Worm (Caenorhabditis elegans) whole organism, mixed stage, embryonic: ENCODE measurements around the gene W07G4.1.

Source experiments
- M03D4.4 ChIP-seq: sonication (generic microtip); optimal IDR thresholded peaks from 2 replicates; lab custom pipeline; 2017; ENCODE audit warnings: mild to moderate bottlenecking, missing genetic modification characterization, missing compliant biosample characterization
- bed-3 ChIP-seq: fragments of 200-800 bp; sonication (Bioruptor generic); optimal IDR thresholded peaks from 3 replicates; lab custom pipeline; 2018; ENCODE audit warnings: mild to moderate bottlenecking, missing genetic modification characterization, moderate library complexity, missing compliant biosample characterization
- blmp-1 ChIP-seq: fragments of 150-350 bp; optimal IDR thresholded peaks from 2 replicates; lab custom pipeline; 2014; ENCODE audit warnings: missing biosample characterization, missing genetic modification characterization
- ceh-39 ChIP-seq: fragments of 150-350 bp; optimal IDR thresholded peaks from 2 replicates; lab custom pipeline; 2014; ENCODE audit warnings: missing biosample characterization, missing genetic modification characterization
- ceh-43 ChIP-seq: fragments of 200-800 bp; sonication (Bioruptor generic); optimal IDR thresholded peaks from 2 replicates; lab custom pipeline; 2018; ENCODE audit warnings: mild to moderate bottlenecking, missing genetic modification characterization, moderate library complexity, missing compliant biosample characterization
- ceh-83 ChIP-seq: fragments of 200-800 bp; sonication (Bioruptor generic); optimal IDR thresholded peaks from 2 replicates; lab custom pipeline; 2018; ENCODE audit warnings: mild to moderate bottlenecking, missing genetic modification characterization, missing compliant biosample characterization
- ces-1 ChIP-seq: fragments of 150-350 bp; optimal IDR thresholded peaks from 2 replicates; lab custom pipeline; 2014; ENCODE audit warnings: missing biosample characterization, missing genetic modification reagents, missing genetic modification characterization
- cnd-1 ChIP-seq: fragments of 200-800 bp; sonication (Bioruptor generic); optimal IDR thresholded peaks from 2 replicates; lab custom pipeline; 2018; ENCODE audit warnings: mild to moderate bottlenecking, missing genetic modification characterization, missing compliant biosample characterization
- drap-1 ChIP-seq: fragments of 200-800 bp; sonication (Bioruptor generic); optimal IDR thresholded peaks from 3 replicates; lab custom pipeline; 2018; ENCODE audit warnings: mild to moderate bottlenecking, missing genetic modification characterization, missing compliant biosample characterization
- elt-1 ChIP-seq: sonication (generic microtip); optimal IDR thresholded peaks from 2 replicates; lab custom pipeline; 2017; ENCODE audit warnings: missing genetic modification characterization, mild to moderate bottlenecking, missing compliant biosample characterization, antibody characterized with exemption, moderate library complexity, borderline replicate concordance; ENCODE audit not compliant: insufficient read depth
- elt-3 ChIP-seq: fragments of 150-350 bp; optimal IDR thresholded peaks from 2 replicates; lab custom pipeline; 2014; ENCODE audit warnings: missing biosample characterization, missing genetic modification characterization
- flh-1 ChIP-seq: fragments of 200-800 bp; sonication (Bioruptor generic); optimal IDR thresholded peaks from 2 replicates; lab custom pipeline; 2018; ENCODE audit warnings: mild to moderate bottlenecking, missing genetic modification characterization, moderate library complexity, missing compliant biosample characterization
- ham-2 ChIP-seq: fragments of 200-800 bp; sonication (Bioruptor generic); optimal IDR thresholded peaks from 2 replicates; lab custom pipeline; 2018; ENCODE audit warnings: mild to moderate bottlenecking, missing genetic modification characterization, missing compliant biosample characterization
- hlh-1 ChIP-seq: fragments of 150-350 bp; optimal IDR thresholded peaks from 2 replicates; lab custom pipeline; 2014; ENCODE audit warnings: missing biosample characterization, missing genetic modification reagents, missing genetic modification characterization
- lin-13 ChIP-seq: fragments of 150-350 bp; optimal IDR thresholded peaks from 2 replicates; lab custom pipeline; 2014; ENCODE audit warnings: missing biosample characterization, missing genetic modification characterization
- lin-32 ChIP-seq: fragments of 200-800 bp; sonication (Bioruptor generic); optimal IDR thresholded peaks from 2 replicates; lab custom pipeline; 2018; ENCODE audit warnings: mild to moderate bottlenecking, missing genetic modification characterization, missing compliant biosample characterization
- lsy-2 ChIP-seq: fragments of 150-350 bp; optimal IDR thresholded peaks from 2 replicates; lab custom pipeline; 2014; ENCODE audit warnings: missing biosample characterization, missing genetic modification characterization
- mab-5 ChIP-seq: fragments of 150-350 bp; optimal IDR thresholded peaks from 2 replicates; lab custom pipeline; 2014; ENCODE audit warnings: missing biosample characterization, missing genetic modification characterization
- mep-1 ChIP-seq: fragments of 150-350 bp; optimal IDR thresholded peaks from 2 replicates; lab custom pipeline; 2017; ENCODE audit warnings: missing biosample characterization, missing genetic modification reagents, missing genetic modification characterization, inconsistent platforms
- mls-2 ChIP-seq: sonication (generic microtip); optimal IDR thresholded peaks from 2 replicates; lab custom pipeline; 2016; ENCODE audit warnings: mild to moderate bottlenecking, missing genetic modification characterization, moderate library complexity, missing compliant biosample characterization
- nhr-12 ChIP-seq: fragments of 150-350 bp; optimal IDR thresholded peaks from 2 replicates; lab custom pipeline; 2014; ENCODE audit warnings: missing biosample characterization, missing genetic modification characterization
- nhr-2 ChIP-seq: fragments of 150-350 bp; optimal IDR thresholded peaks from 2 replicates; lab custom pipeline; 2014; ENCODE audit warnings: missing biosample characterization, missing genetic modification characterization
- nhr-237 ChIP-seq: fragments of 150-350 bp; optimal IDR thresholded peaks from 2 replicates; lab custom pipeline; 2014; ENCODE audit warnings: missing biosample characterization, missing genetic modification characterization
- nhr-28 ChIP-seq: fragments of 150-350 bp; optimal IDR thresholded peaks from 2 replicates; lab custom pipeline; 2014; ENCODE audit warnings: missing biosample characterization, missing genetic modification characterization
- nhr-76 ChIP-seq: sonication (generic microtip); optimal IDR thresholded peaks from 2 replicates; lab custom pipeline; 2017; ENCODE audit warnings: missing biosample characterization, missing genetic modification characterization
- pha-4 ChIP-seq: fragments of 150-350 bp; optimal IDR thresholded peaks from 2 replicates; lab custom pipeline; 2018; ENCODE audit warnings: missing biosample characterization, missing genetic modification reagents, missing genetic modification characterization
- sem-2 ChIP-seq: fragments of 200-800 bp; sonication (Bioruptor generic); optimal IDR thresholded peaks from 2 replicates; lab custom pipeline; 2018; ENCODE audit warnings: mild to moderate bottlenecking, missing genetic modification characterization, missing compliant biosample characterization
- snpc-4 ChIP-seq: fragments of 150-350 bp; optimal IDR thresholded peaks from 2 replicates; lab custom pipeline; 2014; ENCODE audit warnings: missing biosample characterization, missing genetic modification characterization
- sptf-1 ChIP-seq: sonication (generic microtip); optimal IDR thresholded peaks from 2 replicates; lab custom pipeline; 2017; ENCODE audit warnings: mild to moderate bottlenecking, missing genetic modification characterization, moderate library complexity, missing compliant biosample characterization
- tbx-8 ChIP-seq: fragments of 200-800 bp; sonication (Bioruptor generic); optimal IDR thresholded peaks from 2 replicates; lab custom pipeline; 2018; ENCODE audit warnings: mild to moderate bottlenecking, missing genetic modification characterization, moderate library complexity, missing compliant biosample characterization
- unc-120 ChIP-seq: sonication (generic microtip); optimal IDR thresholded peaks from 2 replicates; lab custom pipeline; 2017; ENCODE audit warnings: missing genetic modification characterization, missing compliant biosample characterization; ENCODE audit not compliant: poor library complexity, severe bottlenecking
- unc-39 ChIP-seq: fragments of 150-350 bp; optimal IDR thresholded peaks from 2 replicates; lab custom pipeline; 2014; ENCODE audit warnings: missing biosample characterization, missing genetic modification characterization
- unc-62 ChIP-seq: fragments of 150-350 bp; optimal IDR thresholded peaks from 2 replicates; lab custom pipeline; 2014; ENCODE audit warnings: missing biosample characterization, missing genetic modification reagents, missing genetic modification characterization
- zip-8 ChIP-seq: fragments of 150-350 bp; optimal IDR thresholded peaks from 2 replicates; lab custom pipeline; 2014; ENCODE audit warnings: missing biosample characterization, missing genetic modification characterization
- ztf-11 ChIP-seq: fragments of 150-350 bp; optimal IDR thresholded peaks from 2 replicates; lab custom pipeline; 2014; ENCODE audit warnings: missing biosample characterization, missing genetic modification characterization

The W07G4.1 gene

ce11 chrV:13036466-13036865 lies 3.1 kb downstream of the W07G4.1 start, which contains the start of gene W07G4.2:
Gene W07G4.2, minus strand, starts transcription at chrV:13036566.
- no peak for TF ChIP-seq lsy-2 (tag; lab: Kevin White, UChicago)
- no peak for TF ChIP-seq zip-8 (tag; lab: Kevin White, UChicago)
- TF ChIP-seq ztf-11 (tag; lab: Kevin White, UChicago) = no peak
- no peak for TF ChIP-seq drap-1 (GFP tag; lab: Kevin White, UChicago)
- no peak for TF ChIP-seq tbx-8 (GFP tag; lab: Kevin White, UChicago)
- no peak for TF ChIP-seq ham-2 (GFP tag; lab: Kevin White, UChicago)
- TF ChIP-seq unc-120 (tag; lab: Kevin White, UChicago) = no peak
- no peak for TF ChIP-seq ceh-43 (GFP tag; lab: Kevin White, UChicago)
- TF ChIP-seq sem-2 (GFP tag; lab: Kevin White, UChicago) = no peak
- TF ChIP-seq lin-13 (tag; lab: Kevin White, UChicago) = no peak

- TF ChIP-seq bed-3 (GFP tag; lab: Kevin White, UChicago) (no peak), snpc-4 (no peak), tbx-8 (GFP tag; lab: Kevin White, UChicago) (no peak), zip-8 (tag; lab: Kevin White, UChicago) (no peak), ceh-39 (tag; lab: Kevin White, UChicago) (no peak), blmp-1 (peak; percentile 19), elt-1 (tag; lab: Kevin White, UChicago) (no peak), nhr-2 (no peak), nhr-28 (no peak), ceh-43 (GFP tag; lab: Kevin White, UChicago) (no peak), flh-1 (no peak), ces-1 (GFP tag; lab: Kevin White, UChicago) (peak; percentile 86), ham-2 (GFP tag; lab: Kevin White, UChicago) (no peak), M03D4.4 (tag; lab: Kevin White, UChicago) (peak; percentile 36), mab-5 (no peak), sptf-1 (peak; percentile 64), sem-2 (GFP tag; lab: Kevin White, UChicago) (no peak), lsy-2 (tag; lab: Kevin White, UChicago) (peak; percentile 61), nhr-12 (tag; lab: Kevin White, UChicago) (no peak), elt-3 (no peak), unc-62 (GFP tag; lab: Kevin White, UChicago) (peak; percentile 16), cnd-1 (tag; lab: Kevin White, UChicago) (no peak), ceh-83 (peak; percentile 17), pha-4 (no peak), nhr-237 (tag; lab: Kevin White, UChicago) (peak; percentile 52), unc-39 (no peak), drap-1 (GFP tag; lab: Kevin White, UChicago) (peak; percentile 32), ztf-11 (tag; lab: Kevin White, UChicago) (peak; percentile 3), hlh-1 (tag; lab: Kevin White, UChicago) (peak; percentile 57), nhr-76 (tag; lab: Kevin White, UChicago) (no peak), lin-32 (no peak), lin-13 (tag; lab: Kevin White, UChicago) (peak; percentile 36), mep-1 (tag; lab: Kevin White, UChicago) (peak; percentile 66), mls-2 (tag; lab: Kevin White, UChicago) (peak; percentile 7), unc-120 (tag; lab: Kevin White, UChicago) (no peak)
Measured at ce11 chrV:13041666-13042065, 8.3 kb downstream of the W07G4.1 start, which contains the start of gene scyl-1. Gene scyl-1, minus strand, starts transcription at chrV:13041721.

ce11 chrV:13043195-13043762 lies 10.0 kb downstream of the W07G4.1 start, which contains the start of gene lap-2:
Gene lap-2, plus strand, starts transcription at chrV:13043712.
- no peak for TF ChIP-seq ceh-83
- TF ChIP-seq snpc-4 = no peak
- TF ChIP-seq nhr-237 (tag; lab: Kevin White, UChicago) = no peak
- no peak for TF ChIP-seq mep-1 (tag; lab: Kevin White, UChicago)
- TF ChIP-seq lin-13 (tag; lab: Kevin White, UChicago) = no peak
- TF ChIP-seq unc-62 (GFP tag; lab: Kevin White, UChicago) = peak; percentile 71
- TF ChIP-seq elt-1 (tag; lab: Kevin White, UChicago) = no peak
- no peak for TF ChIP-seq bed-3 (GFP tag; lab: Kevin White, UChicago)
